Worm (Caenorhabditis elegans) whole organism, L1 larva: ENCODE results near the gene F44E2.6.

ENCODE experiments used
- C16A3.4 ChIP-seq: fragments of 150-350 bp; optimal IDR thresholded peaks from 2 replicates; lab custom pipeline; 2014; ENCODE audit warnings: missing biosample characterization, missing genetic modification characterization
- F16B12.6 ChIP-seq: fragments of 150-350 bp; optimal IDR thresholded peaks from 2 replicates; lab custom pipeline; 2014; ENCODE audit warnings: missing biosample characterization, missing genetic modification characterization
- aha-1 ChIP-seq: fragments of 150-350 bp; optimal IDR thresholded peaks from 2 replicates; lab custom pipeline; 2014; ENCODE audit warnings: missing biosample characterization, missing genetic modification characterization
- blmp-1 ChIP-seq: fragments of 150-350 bp; optimal IDR thresholded peaks from 2 replicates; lab custom pipeline; 2014; ENCODE audit warnings: missing biosample characterization, missing genetic modification characterization
- ceh-8 ChIP-seq: fragments of 200-800 bp; sonication (Bioruptor generic); optimal IDR thresholded peaks from 2 replicates; lab custom pipeline; 2018; ENCODE audit warnings: mild to moderate bottlenecking, missing genetic modification characterization, moderate library complexity, missing compliant biosample characterization
- ceh-82 ChIP-seq, 3 experiments: fragments of 150-350 bp in 1 of 3; sonication (generic microtip) in 2 of 3; optimal IDR thresholded peaks; 2 replicates each; lab custom pipeline; 2014 to 2017; ENCODE audit warnings: missing biosample characterization in 3 of 3, missing genetic modification characterization in 3 of 3
- ceh-88 ChIP-seq: fragments of 200-800 bp; sonication (Bioruptor generic); IDR thresholded peaks from 2 replicates; pipeline ENCODE4 v1.3.6; 2022; ENCODE audit warnings: missing genetic modification characterization, missing compliant biosample characterization
- dpl-1 ChIP-seq, 3 experiments: fragments of 150-350 bp in 2 of 3; sonication (generic microtip) in 1 of 3; optimal IDR thresholded peaks; 2 replicates each; lab custom pipeline; 2014 to 2017; ENCODE audit warnings: missing biosample characterization in 3 of 3, missing genetic modification characterization in 3 of 3, missing genetic modification reagents in 3 of 3
- dsc-1 ChIP-seq: sonication (generic microtip); optimal IDR thresholded peaks from 2 replicates; lab custom pipeline; 2016; ENCODE audit warnings: mild to moderate bottlenecking, missing genetic modification characterization, missing compliant biosample characterization
- efl-1 ChIP-seq, 4 experiments: fragments of 150-350 bp; optimal IDR thresholded peaks in 3 of 4; peaks in 1 of 4; 1 replicate in 1 of 4; 2 replicates in 3 of 4; lab custom pipeline; 2014; ENCODE audit warnings: missing biosample characterization in 2 of 4, missing genetic modification characterization in 2 of 4, missing genetic modification reagents in 2 of 4
- efl-3 ChIP-seq: fragments of 200-800 bp; sonication (Bioruptor generic); optimal IDR thresholded peaks from 2 replicates; lab custom pipeline; 2018; ENCODE audit warnings: mild to moderate bottlenecking, missing genetic modification characterization, missing compliant biosample characterization
- egl-13 ChIP-seq: sonication (generic microtip); optimal IDR thresholded peaks from 2 replicates; lab custom pipeline; 2016; ENCODE audit warnings: missing genotype, missing genetic modification reagents, missing genetic modification characterization, missing compliant biosample characterization
- elt-3 ChIP-seq, 6 experiments: fragments of 150-350 bp in 1 of 6; sonication (generic microtip); optimal IDR thresholded peaks; 2 replicates each; lab custom pipeline; 2017 to 2018; ENCODE audit warnings: missing biosample characterization in 6 of 6, missing genetic modification characterization in 6 of 6, inconsistent platforms in 1 of 6
- fkh-10 ChIP-seq: sonication (generic microtip); optimal IDR thresholded peaks from 2 replicates; lab custom pipeline; 2017; ENCODE audit warnings: missing biosample characterization, missing genetic modification reagents, missing genetic modification characterization
- fkh-8 ChIP-seq: sonication (generic microtip); optimal IDR thresholded peaks from 2 replicates; lab custom pipeline; 2016; ENCODE audit warnings: mild to moderate bottlenecking, missing genetic modification characterization, missing compliant biosample characterization
- irx-1 ChIP-seq: sonication (generic microtip); optimal IDR thresholded peaks from 2 replicates; lab custom pipeline; 2016; ENCODE audit warnings: missing genetic modification characterization, missing compliant biosample characterization
- isw-1 ChIP-seq: fragments of 200-800 bp; sonication (Bioruptor generic); IDR thresholded peaks from 2 replicates; pipeline ENCODE4 v1.3.6; 2022; ENCODE audit warnings: missing genetic modification characterization, missing compliant biosample characterization
- jun-1 ChIP-seq: fragments of 150-350 bp; optimal IDR thresholded peaks from 2 replicates; lab custom pipeline; 2014; ENCODE audit warnings: missing biosample characterization, missing genetic modification reagents, missing genetic modification characterization
- lin-13 ChIP-seq: fragments of 150-350 bp; optimal IDR thresholded peaks from 2 replicates; lab custom pipeline; 2014; ENCODE audit warnings: missing biosample characterization, missing genetic modification reagents, missing genetic modification characterization
- lin-15B ChIP-seq: fragments of 150-350 bp; sonication (generic microtip); optimal IDR thresholded peaks from 3 replicates; lab custom pipeline; 2014; ENCODE audit warnings: missing biosample characterization, missing genetic modification characterization
- lin-35 ChIP-seq, 2 experiments: fragments of 150-350 bp; optimal IDR thresholded peaks; 2 replicates each; lab custom pipeline; 2014; ENCODE audit warnings: missing biosample characterization in 2 of 2, missing genetic modification characterization in 2 of 2, missing genetic modification reagents in 2 of 2
- lin-39 ChIP-seq: fragments of 150-350 bp; optimal IDR thresholded peaks from 2 replicates; lab custom pipeline; 2014; ENCODE audit warnings: missing biosample characterization, missing genetic modification reagents, missing genetic modification characterization
- lir-3 ChIP-seq: sonication (generic microtip); optimal IDR thresholded peaks from 2 replicates; lab custom pipeline; 2016; ENCODE audit warnings: mild to moderate bottlenecking, missing genetic modification characterization, moderate library complexity, missing compliant biosample characterization; ENCODE audit not compliant: poor library complexity
- mab-9 ChIP-seq: fragments of 200-800 bp; sonication (Bioruptor generic); IDR thresholded peaks from 2 replicates; pipeline ENCODE4 v1.3.6; 2022; ENCODE audit warnings: missing genetic modification reagents, missing genetic modification characterization, missing compliant biosample characterization
- mdl-1 ChIP-seq, 2 experiments: fragments of 150-350 bp; optimal IDR thresholded peaks; 2 replicates each; lab custom pipeline; 2014 to 2017; ENCODE audit warnings: missing biosample characterization in 2 of 2, missing genetic modification characterization in 2 of 2, inconsistent platforms in 1 of 2
- mep-1 ChIP-seq: fragments of 150-350 bp; optimal IDR thresholded peaks from 2 replicates; lab custom pipeline; 2014; ENCODE audit warnings: missing biosample characterization, missing genetic modification characterization
- nhr-12 ChIP-seq: sonication (generic microtip); optimal IDR thresholded peaks from 2 replicates; lab custom pipeline; 2017; ENCODE audit warnings: missing biosample characterization, missing genetic modification characterization
- nhr-19 ChIP-seq: fragments of 200-800 bp; sonication (Bioruptor generic); conservative IDR thresholded peaks from 2 replicates; pipeline ENCODE4 v1.3.6; 2022; ENCODE audit warnings: missing genetic modification characterization, missing compliant biosample characterization
- nhr-20 ChIP-seq: sonication (generic microtip); optimal IDR thresholded peaks from 2 replicates; lab custom pipeline; 2016; ENCODE audit warnings: mild to moderate bottlenecking, missing genetic modification characterization, missing compliant biosample characterization
- nhr-28 ChIP-seq: fragments of 150-350 bp; optimal IDR thresholded peaks from 2 replicates; lab custom pipeline; 2014; ENCODE audit warnings: missing biosample characterization, missing genetic modification characterization
- nhr-76 ChIP-seq: sonication (generic microtip); optimal IDR thresholded peaks from 2 replicates; lab custom pipeline; 2017; ENCODE audit warnings: missing biosample characterization, missing genetic modification characterization
- nhr-85 ChIP-seq: sonication (generic microtip); peaks from one replicate; lab custom pipeline; 2016; ENCODE audit warnings: missing genetic modification characterization, inconsistent platforms, missing compliant biosample characterization
- nhr-90 ChIP-seq: sonication (generic microtip); optimal IDR thresholded peaks from 2 replicates; lab custom pipeline; 2016; ENCODE audit warnings: mild to moderate bottlenecking, missing genetic modification characterization, missing compliant biosample characterization; ENCODE audit not compliant: poor library complexity
- pag-3 ChIP-seq: sonication (generic microtip); optimal IDR thresholded peaks from 2 replicates; lab custom pipeline; 2017; ENCODE audit warnings: missing genetic modification characterization, mild to moderate bottlenecking, missing compliant biosample characterization, antibody characterized with exemption, borderline replicate concordance; ENCODE audit not compliant: insufficient read depth
- rnt-1 ChIP-seq: sonication (generic microtip); optimal IDR thresholded peaks from 2 replicates; lab custom pipeline; 2016; ENCODE audit warnings: mild to moderate bottlenecking, missing genetic modification characterization, moderate library complexity, missing compliant biosample characterization
- skn-1 ChIP-seq: fragments of 150-350 bp; optimal IDR thresholded peaks from 2 replicates; lab custom pipeline; 2014; ENCODE audit warnings: missing biosample characterization, missing genetic modification characterization
- snpc-4 ChIP-seq: fragments of 150-350 bp; optimal IDR thresholded peaks from 2 replicates; lab custom pipeline; 2014; ENCODE audit warnings: missing biosample characterization, missing genetic modification characterization
- snu-23 ChIP-seq: sonication (generic microtip); optimal IDR thresholded peaks from 2 replicates; lab custom pipeline; 2016; ENCODE audit warnings: missing genetic modification characterization, missing compliant biosample characterization
- sup-37 ChIP-seq: fragments of 200-800 bp; sonication (Bioruptor generic); optimal IDR thresholded peaks from 2 replicates; lab custom pipeline; 2018; ENCODE audit warnings: mild to moderate bottlenecking, missing genetic modification characterization, missing compliant biosample characterization
- unc-130 ChIP-seq: fragments of 150-350 bp; optimal IDR thresholded peaks from 2 replicates; lab custom pipeline; 2017; ENCODE audit warnings: missing biosample characterization, missing genetic modification characterization, inconsistent platforms
- unc-98 ChIP-seq: fragments of 200-800 bp; sonication (Bioruptor generic); IDR thresholded peaks from 2 replicates; pipeline ENCODE4 v1.3.6; 2022; ENCODE audit warnings: missing genetic modification characterization, missing compliant biosample characterization
- ztf-11 ChIP-seq, 2 experiments: sonication (generic microtip); optimal IDR thresholded peaks; 2 replicates each; lab custom pipeline; 2016 to 2017; ENCODE audit warnings: missing genetic modification characterization in 2 of 2, missing biosample characterization in 1 of 2, missing compliant biosample characterization in 1 of 2
- ztf-4 ChIP-seq: fragments of 150-350 bp; optimal IDR thresholded peaks from 2 replicates; lab custom pipeline; 2014; ENCODE audit warnings: missing biosample characterization, missing genetic modification characterization

F44E2.6 gene

DNA sequence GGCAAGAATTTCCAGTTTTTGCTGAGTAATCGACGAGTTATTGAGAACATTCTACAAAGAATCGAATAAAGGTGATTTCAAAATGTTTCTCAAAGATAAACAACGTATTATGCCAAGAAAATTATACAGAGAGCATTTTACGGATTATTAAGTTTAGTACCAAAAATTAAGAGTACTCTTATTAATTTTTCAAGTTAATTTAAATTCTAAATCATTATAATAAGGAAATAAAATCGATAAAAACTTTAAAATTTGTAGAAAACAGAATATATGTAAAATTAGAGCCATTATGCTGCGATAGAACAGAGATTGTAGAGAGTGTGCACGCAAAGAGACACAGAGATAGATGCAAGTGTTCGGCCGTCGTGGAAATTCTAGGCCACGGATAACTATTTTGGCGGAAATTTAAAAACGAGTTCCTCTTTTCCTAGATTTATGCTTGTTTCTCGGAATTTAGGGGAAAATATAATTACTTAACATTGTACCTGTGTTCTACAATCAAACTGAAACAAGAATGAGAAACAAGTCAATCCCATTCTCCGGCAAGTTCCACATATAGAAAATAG lies 5.6 kb upstream of the F44E2.6 start, which contains the start of gene F44E2.9 (continued):
- TF ChIP-seq unc-130 (tag; lab: Kevin White, UChicago) (peak; percentile 51), ztf-11 (tag; optimal IDR thresholded peaks at IDR 0.05; lab: Kevin White, UChicago) (peak in 1 of 2 experiments; percentile 78), nhr-90 (tag; lab: Kevin White, UChicago) (peak; percentile 79), elt-3 (tag; optimal IDR thresholded peaks at IDR 0.05; lab: Kevin White, UChicago) (peak in 1 of 6 experiments; percentile 58), egl-13 (tag; lab: Kevin White, UChicago) (peak; percentile 64), nhr-28 (tag; lab: Kevin White, UChicago) (no peak), lin-13 (GFP tag; lab: Kevin White, UChicago) (peak; percentile 26), snu-23 (peak; percentile 73), skn-1 (peak; percentile 81), nhr-20 (tag; lab: Kevin White, UChicago) (peak; percentile 70), irx-1 (peak; percentile 62), ceh-82 (tag; optimal IDR thresholded peaks at IDR 0.05; lab: Kevin White, UChicago) (peak; percentile 13 to 75 (median 43)), aha-1 (tag; lab: Kevin White, UChicago) (no peak), ceh-88 (GFP tag; lab: Robert Waterston, UW) (no peak), snpc-4 (tag; lab: Kevin White, UChicago) (peak; percentile 22), jun-1 (tag; lab: Kevin White, UChicago) (no peak), efl-1 (optimal IDR thresholded peaks at IDR 0.05; lab: Kevin White, UChicago) (peak; percentile 94 to 95), efl-1 (GFP tag; optimal IDR thresholded peaks at IDR 0.05 in 1 of 2; lab: Kevin White, UChicago) (peak; percentile 94 to 99), mab-9 (GFP tag; lab: Robert Waterston, UW) (no peak), sup-37 (GFP tag; lab: Kevin White, UChicago) (no peak), ztf-4 (tag; lab: Kevin White, UChicago) (no peak), nhr-76 (no peak), lin-15B (peak; percentile 33), nhr-85 (tag; lab: Kevin White, UChicago) (peak; percentile 81), unc-98 (GFP tag; lab: Robert Waterston, UW) (peak; percentile 74)

DNA sequence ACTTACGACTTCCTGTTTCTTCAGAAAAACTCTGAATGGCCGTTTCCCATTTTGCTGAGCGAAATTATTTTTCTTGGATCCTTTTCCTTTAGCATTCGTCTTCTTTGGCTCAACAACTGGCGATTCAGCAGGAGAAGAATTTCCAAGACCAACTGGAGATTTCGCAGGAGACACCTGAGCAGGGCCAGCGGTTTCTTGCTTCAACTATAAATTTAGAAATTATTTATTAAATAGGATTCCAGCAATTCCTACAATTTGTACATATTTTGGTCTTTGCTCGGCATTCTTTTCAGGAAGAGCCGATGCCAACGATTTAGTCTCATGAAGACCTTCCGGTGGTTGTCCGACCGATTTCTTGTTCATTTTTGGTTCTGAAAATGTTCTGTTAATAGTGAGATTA lies 4.5 kb upstream of the F44E2.6 start, which contains the start of gene F44E2.8:
F44E2.8 (minus strand) TSS at position 371 of the 400 bp plus-strand sequence.
- TF ChIP-seq nhr-28 (tag; lab: Kevin White, UChicago) (no peak), egl-13 (tag; lab: Kevin White, UChicago) (no peak), lin-35 (GFP tag; optimal IDR thresholded peaks at IDR 0.05; lab: Kevin White, UChicago) (no peak)

ce11 chrIII:8848372-8848771 lies 3.4 kb upstream of the F44E2.6 start, which contains the start of gene F44E2.7:
Gene F44E2.7 (minus strand): TSS chrIII:8848472.
- TF ChIP-seq F16B12.6 (tag; lab: Kevin White, UChicago) (no peak), pag-3 (tag; lab: Kevin White, UChicago) (no peak), ztf-4 (tag; lab: Kevin White, UChicago) (no peak), ceh-8 (GFP tag; lab: Kevin White, UChicago) (no peak), lin-13 (GFP tag; lab: Kevin White, UChicago) (no peak), unc-98 (GFP tag; lab: Robert Waterston, UW) (no peak), nhr-19 (GFP tag; lab: Robert Waterston, UW) (no peak), efl-3 (no peak), mdl-1 (tag; optimal IDR thresholded peaks at IDR 0.05; lab: Kevin White, UChicago) (no peak)

DNA sequence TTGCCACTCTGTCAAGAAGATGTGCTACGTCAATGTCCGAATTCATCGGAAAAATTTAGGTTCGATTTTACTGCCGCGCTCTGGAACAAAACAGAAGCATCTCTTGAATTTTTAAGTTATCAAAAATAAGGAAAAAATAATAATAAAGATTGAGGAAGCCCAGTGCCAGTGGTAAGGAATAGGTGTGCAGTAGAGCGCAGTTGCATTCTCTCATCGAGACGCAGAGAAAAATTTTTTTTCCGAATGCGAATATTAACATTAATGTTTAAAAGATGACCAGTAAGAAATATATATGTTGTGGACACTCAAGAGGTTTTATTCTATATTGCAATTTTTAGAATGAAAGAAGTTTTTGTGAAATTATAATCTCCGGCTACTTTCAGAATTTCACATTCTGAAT lies 2.7 kb upstream of the F44E2.6 start:
- TF ChIP-seq fkh-10 (GFP tag; lab: Kevin White, UChicago) (no peak), dsc-1 (tag; lab: Kevin White, UChicago) (no peak), ceh-8 (GFP tag; lab: Kevin White, UChicago) (no peak), unc-130 (tag; lab: Kevin White, UChicago) (peak; percentile 69), isw-1 (GFP tag; lab: Robert Waterston, UW) (peak; percentile 2; the same call in 1 of the 2 replicates), mep-1 (tag; lab: Kevin White, UChicago) (peak; percentile 64), nhr-12 (tag; lab: Kevin White, UChicago) (no peak), lin-35 (GFP tag; optimal IDR thresholded peaks at IDR 0.05; lab: Kevin White, UChicago) (peak; percentile 66 to 79), snu-23 (peak; percentile 62), lin-39 (tag; lab: Kevin White, UChicago) (no peak), sup-37 (GFP tag; lab: Kevin White, UChicago) (no peak), rnt-1 (tag; lab: Kevin White, UChicago) (peak; percentile 70), lin-15B (peak; percentile 63), blmp-1 (tag; lab: Kevin White, UChicago) (peak; percentile 68), C16A3.4 (tag; lab: Kevin White, UChicago) (peak; percentile 66), elt-3 (tag; optimal IDR thresholded peaks at IDR 0.05; lab: Kevin White, UChicago) (peak in 1 of 6 experiments; percentile 45), dpl-1 (GFP tag; optimal IDR thresholded peaks at IDR 0.05; lab: Kevin White, UChicago) (peak; percentile 67 to 80 (median 72)), lir-3 (tag; lab: Kevin White, UChicago) (peak; percentile 44), ztf-11 (tag; optimal IDR thresholded peaks at IDR 0.05; lab: Kevin White, UChicago) (no peak), fkh-8 (peak; percentile 1), nhr-28 (tag; lab: Kevin White, UChicago) (no peak)
